Worm (Caenorhabditis elegans): ENCODE results near the gene F43D2.6.

The F43D2.6 gene

DNA sequence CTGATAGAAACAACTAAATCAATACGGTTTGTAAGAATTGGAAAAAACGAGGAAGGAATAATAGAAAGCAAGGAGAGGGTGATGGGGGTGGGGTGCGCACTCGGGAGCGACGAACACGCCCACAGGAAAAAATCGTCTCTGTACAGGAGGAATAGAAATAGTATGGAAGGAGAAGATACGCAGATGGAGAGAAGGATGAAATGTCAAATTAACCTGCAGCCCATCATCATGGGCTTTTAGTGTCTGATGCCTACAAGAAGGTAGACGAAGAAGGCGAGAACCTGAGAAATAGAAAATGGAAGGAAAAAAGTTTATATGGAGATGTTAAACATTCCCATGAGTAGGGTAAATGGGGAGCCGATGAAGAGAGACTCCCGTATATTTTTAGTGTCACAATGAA, at the start of gene F43D2.6:
Gene F43D2.6, minus strand, starts transcription at position 62 of the 400 bp plus-strand sequence.
- TF ChIP-seq hmg-4 (GFP tag; optimal IDR thresholded peaks at IDR 0.05) (no peak), tra-4 (tag; optimal IDR thresholded peaks at IDR 0.05) (no peak), tbx-11 (GFP tag; IDR thresholded peaks at IDR 0.05) (no peak), ceh-36 (tag; optimal IDR thresholded peaks at IDR 0.05) (no peak), tbx-37 (GFP tag; conservative IDR thresholded peaks at IDR 0.05) (no peak)

DNA sequence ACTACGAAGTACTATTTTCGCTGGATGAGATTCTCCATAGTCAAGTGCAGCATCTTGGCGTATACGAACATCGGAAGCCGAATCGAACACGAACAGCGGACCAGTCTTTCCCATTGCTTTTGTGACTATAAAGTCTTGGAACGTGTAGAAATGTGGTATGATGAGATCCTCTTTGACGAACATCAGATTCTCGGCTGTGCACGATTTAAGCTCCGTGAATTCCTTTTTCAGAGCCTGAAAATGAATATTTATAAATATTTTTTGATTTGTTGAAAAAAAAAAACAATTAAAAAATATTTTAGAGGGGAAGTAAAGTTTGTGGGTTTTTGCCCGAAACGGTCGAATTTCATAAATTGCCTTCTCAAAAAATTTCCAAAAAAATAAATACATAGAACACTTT, 48.9 kb upstream of the F43D2.6 start:
- TF ChIP-seq flt-1 (GFP tag; IDR thresholded peaks at IDR 0.05), result no peak
- TF ChIP-seq sea-1 (GFP tag; conservative IDR thresholded peaks at IDR 0.05), result no peak
- TF ChIP-seq hmbx-1 (tag; optimal IDR thresholded peaks at IDR 0.05), result no peak
- TF ChIP-seq B0310.2 (tag; optimal IDR thresholded peaks at IDR 0.05), result no peak
- TF ChIP-seq scrt-1 (GFP tag; IDR thresholded peaks at IDR 0.05), result no peak
- no peak for TF ChIP-seq ceh-36 (tag; optimal IDR thresholded peaks at IDR 0.05)
- TF ChIP-seq tbx-11 (GFP tag; IDR thresholded peaks at IDR 0.05), result no peak
- TF ChIP-seq tra-4 (tag; optimal IDR thresholded peaks at IDR 0.05), result no peak
- TF ChIP-seq tbx-37 (GFP tag; conservative IDR thresholded peaks at IDR 0.05), result no peak
- no peak for TF ChIP-seq ceh-13 (GFP tag; optimal IDR thresholded peaks at IDR 0.05)
- TF ChIP-seq hnd-1 (tag; optimal IDR thresholded peaks at IDR 0.05), result no peak
- TF ChIP-seq hmg-4 (GFP tag; optimal IDR thresholded peaks at IDR 0.05), result no peak
- no peak for TF ChIP-seq F13C5.2 (tag; optimal IDR thresholded peaks at IDR 0.05)
- TF ChIP-seq ama-1 (optimal IDR thresholded peaks at IDR 0.05), result no peak

DNA sequence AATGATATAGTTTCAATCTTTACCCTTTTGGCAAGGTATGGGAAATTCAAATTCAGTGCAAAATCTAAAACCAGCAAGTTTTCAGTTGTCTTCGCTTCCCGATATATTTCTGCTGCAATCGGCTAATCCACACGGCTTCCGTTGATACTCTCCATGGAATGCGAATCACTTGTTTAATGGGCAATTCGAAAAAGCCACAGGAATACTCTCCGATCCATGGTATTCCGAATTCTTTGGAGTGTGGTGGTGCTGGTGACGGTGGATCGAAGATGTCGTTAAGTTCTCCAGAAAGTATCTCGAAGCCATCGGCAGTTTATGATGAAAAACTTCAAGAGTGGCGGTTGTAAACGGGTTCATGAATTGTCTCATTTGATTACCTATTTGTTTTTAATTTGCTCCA, 48.3 kb upstream of the F43D2.6 start:
- TF ChIP-seq B0310.2 (tag; optimal IDR thresholded peaks at IDR 0.05) (no peak), ets-7 (tag; optimal IDR thresholded peaks at IDR 0.05) (no peak), sea-1 (GFP tag; conservative IDR thresholded peaks at IDR 0.05) (no peak), ceh-13 (GFP tag; optimal IDR thresholded peaks at IDR 0.05) (no peak), tbx-11 (GFP tag; IDR thresholded peaks at IDR 0.05) (no peak), ceh-36 (tag; optimal IDR thresholded peaks at IDR 0.05) (no peak), aly-1 (tag; optimal IDR thresholded peaks at IDR 0.05) (no peak), flt-1 (GFP tag; IDR thresholded peaks at IDR 0.05) (no peak), ama-1 (optimal IDR thresholded peaks at IDR 0.05) (no peak), hmg-4 (GFP tag; optimal IDR thresholded peaks at IDR 0.05) (no peak), F13C5.2 (tag; optimal IDR thresholded peaks at IDR 0.05) (no peak), tbx-37 (GFP tag; conservative IDR thresholded peaks at IDR 0.05) (no peak), hnd-1 (tag; optimal IDR thresholded peaks at IDR 0.05) (no peak), hmbx-1 (tag; optimal IDR thresholded peaks at IDR 0.05) (no peak), scrt-1 (GFP tag; IDR thresholded peaks at IDR 0.05) (no peak), pes-1 (GFP tag; IDR thresholded peaks at IDR 0.05) (no peak), tra-4 (tag; optimal IDR thresholded peaks at IDR 0.05) (no peak)

ce11 chrV:14682870-14683269, 47.9 kb upstream of the F43D2.6 start:
- no peak for TF ChIP-seq aly-1 (tag; optimal IDR thresholded peaks at IDR 0.05)
- no peak for TF ChIP-seq hnd-1 (tag; optimal IDR thresholded peaks at IDR 0.05)
- no peak for TF ChIP-seq hmbx-1 (tag; optimal IDR thresholded peaks at IDR 0.05)
- TF ChIP-seq pes-1 (GFP tag; IDR thresholded peaks at IDR 0.05), result no peak
- no peak for TF ChIP-seq ceh-13 (GFP tag; optimal IDR thresholded peaks at IDR 0.05)
- TF ChIP-seq F13C5.2 (tag; optimal IDR thresholded peaks at IDR 0.05), result no peak
- no peak for TF ChIP-seq ets-7 (tag; optimal IDR thresholded peaks at IDR 0.05)
- no peak for TF ChIP-seq tbx-11 (GFP tag; IDR thresholded peaks at IDR 0.05)
- no peak for TF ChIP-seq hmg-4 (GFP tag; optimal IDR thresholded peaks at IDR 0.05)
- no peak for TF ChIP-seq tbx-37 (GFP tag; conservative IDR thresholded peaks at IDR 0.05)
- no peak for TF ChIP-seq tra-4 (tag; optimal IDR thresholded peaks at IDR 0.05)
- no peak for TF ChIP-seq B0310.2 (tag; optimal IDR thresholded peaks at IDR 0.05)
- no peak for TF ChIP-seq ama-1 (optimal IDR thresholded peaks at IDR 0.05)
- no peak for TF ChIP-seq scrt-1 (GFP tag; IDR thresholded peaks at IDR 0.05)
- TF ChIP-seq ceh-36 (tag; optimal IDR thresholded peaks at IDR 0.05), result no peak

ce11 chrV:14680014-14680413, 45.0 kb upstream of the F43D2.6 start, which contains the start of gene C47E8.3:
Gene C47E8.3 (plus strand): TSS chrV:14680314.
- TF ChIP-seq B0310.2 (tag; optimal IDR thresholded peaks at IDR 0.05), result no peak
- TF ChIP-seq flt-1 (GFP tag; IDR thresholded peaks at IDR 0.05), result no peak
- TF ChIP-seq ceh-36 (tag; optimal IDR thresholded peaks at IDR 0.05), result no peak
- no peak for TF ChIP-seq ceh-13 (GFP tag; optimal IDR thresholded peaks at IDR 0.05)
- no peak for TF ChIP-seq tbx-11 (GFP tag; IDR thresholded peaks at IDR 0.05)
- no peak for TF ChIP-seq ama-1 (optimal IDR thresholded peaks at IDR 0.05)
- TF ChIP-seq tbx-37 (GFP tag; conservative IDR thresholded peaks at IDR 0.05), result no peak
- TF ChIP-seq tra-4 (tag; optimal IDR thresholded peaks at IDR 0.05), result no peak
- no peak for TF ChIP-seq aly-1 (tag; optimal IDR thresholded peaks at IDR 0.05)
- TF ChIP-seq hmbx-1 (tag; optimal IDR thresholded peaks at IDR 0.05), result no peak
- no peak for TF ChIP-seq F13C5.2 (tag; optimal IDR thresholded peaks at IDR 0.05)
- no peak for TF ChIP-seq scrt-1 (GFP tag; IDR thresholded peaks at IDR 0.05)
- TF ChIP-seq pes-1 (GFP tag; IDR thresholded peaks at IDR 0.05), result no peak
- TF ChIP-seq ets-7 (tag; optimal IDR thresholded peaks at IDR 0.05), result no peak
- no peak for TF ChIP-seq hmg-4 (GFP tag; optimal IDR thresholded peaks at IDR 0.05)
- TF ChIP-seq hnd-1 (tag; optimal IDR thresholded peaks at IDR 0.05), result no peak
- TF ChIP-seq sea-1 (GFP tag; conservative IDR thresholded peaks at IDR 0.05), result no peak

- no peak for TF ChIP-seq sea-1 (GFP tag; conservative IDR thresholded peaks at IDR 0.05)
- TF ChIP-seq hmg-4 (GFP tag; optimal IDR thresholded peaks at IDR 0.05), result no peak
- no peak for TF ChIP-seq tbx-37 (GFP tag; conservative IDR thresholded peaks at IDR 0.05)
- no peak for TF ChIP-seq hmbx-1 (tag; optimal IDR thresholded peaks at IDR 0.05)
- no peak for TF ChIP-seq tbx-11 (GFP tag; IDR thresholded peaks at IDR 0.05)
Measured at ce11 chrV:14678298-14678697, 43.3 kb upstream of the F43D2.6 start.

DNA sequence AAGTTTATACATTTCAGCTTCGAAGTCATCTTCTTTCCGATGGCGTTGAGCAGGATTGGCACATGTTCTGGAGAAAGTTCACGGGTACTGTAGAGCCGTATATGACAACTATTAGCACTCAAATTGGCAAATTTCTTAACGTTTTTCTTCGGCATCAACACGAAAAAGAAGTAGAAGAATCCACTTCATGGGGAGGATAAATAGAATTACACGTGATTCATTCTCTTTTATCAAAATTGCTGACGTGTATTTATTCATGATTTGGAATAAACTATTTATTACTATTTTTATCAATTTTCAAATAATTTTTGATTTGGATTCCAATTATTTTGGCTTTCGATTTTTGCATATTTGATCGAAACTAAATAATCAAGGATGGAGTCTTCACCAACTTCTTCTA, 30.7 kb upstream of the F43D2.6 start, which contains the start of gene C47E8.1:
Gene C47E8.1, plus strand, starts transcription at position 301 of the 400 bp plus-strand sequence.
- TF ChIP-seq hmbx-1 (tag; optimal IDR thresholded peaks at IDR 0.05), result no peak
- TF ChIP-seq tbx-37 (GFP tag; conservative IDR thresholded peaks at IDR 0.05), result no peak
- no peak for TF ChIP-seq B0310.2 (tag; optimal IDR thresholded peaks at IDR 0.05)
- no peak for TF ChIP-seq ceh-36 (tag; optimal IDR thresholded peaks at IDR 0.05)
- no peak for TF ChIP-seq F13C5.2 (tag; optimal IDR thresholded peaks at IDR 0.05)
- no peak for TF ChIP-seq scrt-1 (GFP tag; IDR thresholded peaks at IDR 0.05)
- no peak for TF ChIP-seq tra-4 (tag; optimal IDR thresholded peaks at IDR 0.05)
- no peak for TF ChIP-seq hmg-4 (GFP tag; optimal IDR thresholded peaks at IDR 0.05)
- no peak for TF ChIP-seq aly-1 (tag; optimal IDR thresholded peaks at IDR 0.05)
- TF ChIP-seq ets-7 (tag; optimal IDR thresholded peaks at IDR 0.05), result no peak
- no peak for TF ChIP-seq flt-1 (GFP tag; IDR thresholded peaks at IDR 0.05)
- TF ChIP-seq sea-1 (GFP tag; conservative IDR thresholded peaks at IDR 0.05), result no peak

Measured in whole organism, early embryonic.